1 fruit fly cellular context compared by ENCODE assay signal in genomic region chrX:14612302-14612701, dm6.
A peak's percentile ranks its signal among the peaks of the same experiment; 100 is the strongest.
TF ChIP-seq lines count a peak whose summit lies in the region.

No protein-coding gene starts in this region.

TF ChIP-seq in whole organism, embryonic, 481 proteins besides CTCF, POLR2A, EP300 and RAD21 (continued from another document and continues in another):
- no peak for TF ChIP-seq bigmax (GFP tag; optimal IDR thresholded peaks at IDR 0.05; lab: Kevin White, UChicago)
- TF ChIP-seq CG2199 (GFP tag; IDR thresholded peaks at IDR 0.05; lab: Robert Waterston, UW): peak; percentile 68; the same call in 1 of the 3 replicates
- TF ChIP-seq bowl (GFP tag; IDR thresholded peaks at IDR 0.05; lab: Robert Waterston, UW): peak; percentile 58; the same call in 1 of the 2 replicates
- TF ChIP-seq emc (GFP tag; optimal IDR thresholded peaks at IDR 0.05; lab: Kevin White, UChicago): no peak
- 0 out of 2 replicates have a peak, but pooled peaks have one; percentile 21 for TF ChIP-seq crol (GFP tag; IDR thresholded peaks at IDR 0.05; lab: Robert Waterston, UW)
- TF ChIP-seq CG1602 (GFP tag; optimal IDR thresholded peaks at IDR 0.05; lab: Kevin White, UChicago): peak; percentile 64
- no peak for TF ChIP-seq CG7963 (GFP tag; IDR thresholded peaks at IDR 0.05; lab: Robert Waterston, UW; ENCODE audit: partially characterized antibody)
- TF ChIP-seq hkb (optimal IDR thresholded peaks at IDR 0.05; lab: Kevin White, UChicago): no peak
- TF ChIP-seq hkb (GFP tag; IDR thresholded peaks at IDR 0.05; lab: Robert Waterston, UW): peak; percentile 88
- peak; percentile 31; the same call in 1 of the 2 replicates for TF ChIP-seq dan (GFP tag; IDR thresholded peaks at IDR 0.05; lab: Robert Waterston, UW)
- no peak for TF ChIP-seq corto (GFP tag; optimal IDR thresholded peaks at IDR 0.05; lab: Kevin White, UChicago)
- TF ChIP-seq HHEX (GFP tag; optimal IDR thresholded peaks at IDR 0.05; lab: Kevin White, UChicago): peak; percentile 76
- TF ChIP-seq mam (GFP tag; optimal IDR thresholded peaks at IDR 0.05; lab: Kevin White, UChicago): no peak
- TF ChIP-seq gro (GFP tag; optimal IDR thresholded peaks at IDR 0.05; lab: Kevin White, UChicago): no peak
- TF ChIP-seq gsb-n (tag; optimal IDR thresholded peaks at IDR 0.05; lab: Kevin White, UChicago): peak; percentile 83
- TF ChIP-seq Kr (GFP tag; optimal IDR thresholded peaks at IDR 0.05; lab: Kevin White, UChicago): no peak
- peak; percentile 13 for TF ChIP-seq CG9797 (GFP tag; optimal IDR thresholded peaks at IDR 0.05; lab: Kevin White, UChicago)
- TF ChIP-seq Fer3 (tag; optimal IDR thresholded peaks at IDR 0.05; lab: Kevin White, UChicago): peak; percentile 63
- no peak for TF ChIP-seq Hand (GFP tag; optimal IDR thresholded peaks at IDR 0.05; lab: Kevin White, UChicago)
- no peak for TF ChIP-seq CG8089 (GFP tag; optimal IDR thresholded peaks at IDR 0.05; lab: Kevin White, UChicago)
- TF ChIP-seq sd (tag; optimal IDR thresholded peaks at IDR 0.05; lab: Kevin White, UChicago): peak; percentile 11
- peak; percentile 85 for TF ChIP-seq phol (tag; optimal IDR thresholded peaks at IDR 0.05; lab: Kevin White, UChicago)
- TF ChIP-seq H15 (GFP tag; IDR thresholded peaks at IDR 0.05; lab: Robert Waterston, UW): peak; percentile 83
- peak; percentile 78 for TF ChIP-seq az2 (GFP tag; optimal IDR thresholded peaks at IDR 0.05; lab: Kevin White, UChicago)
- TF ChIP-seq peb (GFP tag; IDR thresholded peaks at IDR 0.05; lab: Robert Waterston, UW): peak; percentile 78
- TF ChIP-seq Xbp1 (GFP tag; optimal IDR thresholded peaks at IDR 0.05; lab: Kevin White, UChicago): peak; percentile 73
- peak; percentile 72 for TF ChIP-seq sisA (GFP tag; IDR thresholded peaks at IDR 0.05; lab: Robert Waterston, UW)
- peak; percentile 82 for TF ChIP-seq CG32772 (GFP tag; IDR thresholded peaks at IDR 0.05; lab: Robert Waterston, UW)
- peak; percentile 86 for TF ChIP-seq croc (GFP tag; conservative IDR thresholded peaks at IDR 0.05; lab: Robert Waterston, UW)
- TF ChIP-seq CG18011 (GFP tag; optimal IDR thresholded peaks at IDR 0.05; lab: Kevin White, UChicago): peak; percentile 3
- TF ChIP-seq CG18619 (GFP tag; optimal IDR thresholded peaks at IDR 0.05; lab: Kevin White, UChicago): peak; percentile 40
- TF ChIP-seq chm (GFP tag; IDR thresholded peaks at IDR 0.05; lab: Robert Waterston, UW): peak; percentile 78
- peak; percentile 14 for TF ChIP-seq Elba2 (GFP tag; optimal IDR thresholded peaks at IDR 0.05; lab: Kevin White, UChicago)
- peak; percentile 22 for TF ChIP-seq pum (GFP tag; optimal IDR thresholded peaks at IDR 0.05; lab: Kevin White, UChicago)
- TF ChIP-seq vvl (GFP tag; IDR thresholded peaks at IDR 0.05; lab: Robert Waterston, UW): peak; percentile 94
- TF ChIP-seq CG11723 (GFP tag; optimal IDR thresholded peaks at IDR 0.05; lab: Kevin White, UChicago): peak; percentile 59
- no peak for TF ChIP-seq da (GFP tag; optimal IDR thresholded peaks at IDR 0.05; lab: Kevin White, UChicago)
- TF ChIP-seq pfk (GFP tag; optimal IDR thresholded peaks at IDR 0.05; lab: Kevin White, UChicago): no peak
- peak; percentile 77 for TF ChIP-seq grau (tag; optimal IDR thresholded peaks at IDR 0.05; lab: Kevin White, UChicago)
- TF ChIP-seq CG6272 (GFP tag; IDR thresholded peaks at IDR 0.05; lab: Robert Waterston, UW): peak; percentile 78
- no peak for TF ChIP-seq CG15479 (GFP tag; optimal IDR thresholded peaks at IDR 0.05; lab: Kevin White, UChicago)
- TF ChIP-seq zf30C (GFP tag; optimal IDR thresholded peaks at IDR 0.05; lab: Kevin White, UChicago): no peak
- peak; percentile 36; the same call in 1 of the 2 replicates for TF ChIP-seq Taf1 (GFP tag; IDR thresholded peaks at IDR 0.05; lab: Robert Waterston, UW)
- TF ChIP-seq gem (tag; optimal IDR thresholded peaks at IDR 0.05; lab: Kevin White, UChicago): peak; percentile 89
- TF ChIP-seq Poxn (GFP tag; IDR thresholded peaks at IDR 0.05; lab: Robert Waterston, UW): no peak
- TF ChIP-seq Nf-YA (GFP tag; IDR thresholded peaks at IDR 0.05; lab: Robert Waterston, UW): peak; percentile 74
- peak; percentile 32 for TF ChIP-seq CG10147 (GFP tag; optimal IDR thresholded peaks at IDR 0.05; lab: Kevin White, UChicago)
- TF ChIP-seq amos (GFP tag; IDR thresholded peaks at IDR 0.05; lab: Robert Waterston, UW; ENCODE audit: partially characterized antibody): no peak
- peak; percentile 79 for TF ChIP-seq tap (tag; optimal IDR thresholded peaks at IDR 0.05; lab: Kevin White, UChicago)
- TF ChIP-seq gsb (GFP tag; IDR thresholded peaks at IDR 0.05; lab: Robert Waterston, UW): no peak
- no peak for TF ChIP-seq bab2 (GFP tag; optimal IDR thresholded peaks at IDR 0.05; lab: Kevin White, UChicago)
- peak; percentile 66 for TF ChIP-seq CG4360 (GFP tag; IDR thresholded peaks at IDR 0.05; lab: Robert Waterston, UW)
- peak; percentile 49 for TF ChIP-seq CG3281 (GFP tag; optimal IDR thresholded peaks at IDR 0.05; lab: Kevin White, UChicago)
- TF ChIP-seq bsh (GFP tag; optimal IDR thresholded peaks at IDR 0.05; lab: Kevin White, UChicago): peak; percentile 72 to 91
- TF ChIP-seq CG17568 (GFP tag; optimal IDR thresholded peaks at IDR 0.05; lab: Kevin White, UChicago): peak; percentile 48
- TF ChIP-seq Sry-δ (GFP tag; optimal IDR thresholded peaks at IDR 0.05; lab: Kevin White, UChicago): no peak
- TF ChIP-seq Myb (GFP tag; optimal IDR thresholded peaks at IDR 0.05; lab: Kevin White, UChicago): no peak
- TF ChIP-seq Sry-β (GFP tag; optimal IDR thresholded peaks at IDR 0.05; lab: Kevin White, UChicago): no peak
- peak; percentile 64 for TF ChIP-seq CG33557 (GFP tag; optimal IDR thresholded peaks at IDR 0.05; lab: Kevin White, UChicago)
- no peak for TF ChIP-seq Trl (optimal IDR thresholded peaks at IDR 0.05; lab: Kevin White, UChicago)
- no peak for TF ChIP-seq Trl (GFP tag; optimal IDR thresholded peaks at IDR 0.05; lab: Kevin White, UChicago)
- TF ChIP-seq Oli (tag; optimal IDR thresholded peaks at IDR 0.05; lab: Kevin White, UChicago): peak; percentile 85
- peak; percentile 10 to 46 for TF ChIP-seq Pdp1 (GFP tag; optimal IDR thresholded peaks at IDR 0.05; lab: Kevin White, UChicago)
- TF ChIP-seq D (optimal IDR thresholded peaks at IDR 0.05; lab: Kevin White, UChicago): no peak
- TF ChIP-seq D (GFP tag; optimal IDR thresholded peaks at IDR 0.05; lab: Kevin White, UChicago): peak; percentile 86
- peak; percentile 17 for TF ChIP-seq CG10274 (GFP tag; optimal IDR thresholded peaks at IDR 0.05; lab: Kevin White, UChicago)
- peak; percentile 35 for TF ChIP-seq CG1233 (GFP tag; optimal IDR thresholded peaks at IDR 0.05; lab: Kevin White, UChicago)
- no peak for TF ChIP-seq Dll (GFP tag; IDR thresholded peaks at IDR 0.05; lab: Robert Waterston, UW; ENCODE audit: partially characterized antibody)
- no peak for TF ChIP-seq Dip3 (GFP tag; optimal IDR thresholded peaks at IDR 0.05; lab: Kevin White, UChicago)
- TF ChIP-seq CG1024 (GFP tag; IDR thresholded peaks at IDR 0.05; lab: Robert Waterston, UW): peak; percentile 80
- no peak for TF ChIP-seq CG9876 (GFP tag; optimal IDR thresholded peaks at IDR 0.05; lab: Kevin White, UChicago)
- peak; percentile 77 for TF ChIP-seq CG12219 (GFP tag; optimal IDR thresholded peaks at IDR 0.05; lab: Kevin White, UChicago)
- no peak for TF ChIP-seq pros (GFP tag; optimal IDR thresholded peaks at IDR 0.05; lab: Kevin White, UChicago)
- TF ChIP-seq Hr51 (GFP tag; optimal IDR thresholded peaks at IDR 0.05; lab: Kevin White, UChicago): peak in 1 of 2 experiments; percentile 83
- TF ChIP-seq CG11504 (tag; optimal IDR thresholded peaks at IDR 0.05; lab: Kevin White, UChicago): peak; percentile 88
- no peak for TF ChIP-seq prd (optimal IDR thresholded peaks at IDR 0.05; lab: Kevin White, UChicago)
- TF ChIP-seq prd (GFP tag; IDR thresholded peaks at IDR 0.05; lab: Robert Waterston, UW): peak; percentile 92
- no peak for TF ChIP-seq CG6791 (GFP tag; IDR thresholded peaks at IDR 0.05; lab: Robert Waterston, UW; ENCODE audit: partially characterized antibody)
- TF ChIP-seq dimm (GFP tag; IDR thresholded peaks at IDR 0.05; lab: Robert Waterston, UW): peak; percentile 47; the same call in 1 of the 2 replicates
- no peak for TF ChIP-seq YL-1 (GFP tag; optimal IDR thresholded peaks at IDR 0.05; lab: Kevin White, UChicago)
- peak; percentile 71 for TF ChIP-seq CG15601 (tag; optimal IDR thresholded peaks at IDR 0.05; lab: Kevin White, UChicago)
- peak; percentile 69 for TF ChIP-seq gt (GFP tag; IDR thresholded peaks at IDR 0.05; lab: Robert Waterston, UW)
- TF ChIP-seq dmrt99B (tag; optimal IDR thresholded peaks at IDR 0.05; lab: Kevin White, UChicago): peak; percentile 92
- TF ChIP-seq Opbp (GFP tag; IDR thresholded peaks at IDR 0.05; lab: Robert Waterston, UW; ENCODE audit: partially characterized antibody): no peak
- peak; percentile 70 for TF ChIP-seq CG11247 (GFP tag; IDR thresholded peaks at IDR 0.05; lab: Robert Waterston, UW)
- peak; percentile 62 for TF ChIP-seq CG12659 (GFP tag; optimal IDR thresholded peaks at IDR 0.05; lab: Kevin White, UChicago)
- peak; percentile 18 for TF ChIP-seq NC2β (GFP tag; optimal IDR thresholded peaks at IDR 0.05; lab: Kevin White, UChicago)
- no peak for TF ChIP-seq al (GFP tag; IDR thresholded peaks at IDR 0.05; lab: Robert Waterston, UW)
- TF ChIP-seq CG3163 (GFP tag; optimal IDR thresholded peaks at IDR 0.05; lab: Kevin White, UChicago): no peak
- peak; percentile 87 for TF ChIP-seq fd96Cb (tag; optimal IDR thresholded peaks at IDR 0.05; lab: Kevin White, UChicago)
- no peak for TF ChIP-seq sna (GFP tag; IDR thresholded peaks at IDR 0.05; lab: Robert Waterston, UW; ENCODE audit: partially characterized antibody)
- no peak; the same call in 1 of the 2 replicates for TF ChIP-seq Ravus (GFP tag; IDR thresholded peaks at IDR 0.05; lab: Robert Waterston, UW)
- no peak for TF ChIP-seq h (optimal IDR thresholded peaks at IDR 0.05; lab: Kevin White, UChicago)
- TF ChIP-seq yki (optimal IDR thresholded peaks at IDR 0.05; lab: Kevin White, UChicago): no peak
- TF ChIP-seq nau (GFP tag; optimal IDR thresholded peaks at IDR 0.05; lab: Kevin White, UChicago): peak; percentile 60
- TF ChIP-seq CG18599 (GFP tag; optimal IDR thresholded peaks at IDR 0.05; lab: Kevin White, UChicago): peak; percentile 75
- no peak for TF ChIP-seq cg (GFP tag; optimal IDR thresholded peaks at IDR 0.05; lab: Kevin White, UChicago)
- peak; percentile 66; the same call in 1 of the 2 replicates for TF ChIP-seq CG8765 (GFP tag; IDR thresholded peaks at IDR 0.05; lab: Robert Waterston, UW)
- TF ChIP-seq CG17802 (tag; optimal IDR thresholded peaks at IDR 0.05; lab: Kevin White, UChicago): peak; percentile 55
- peak; percentile 56 for TF ChIP-seq CG16815 (GFP tag; optimal IDR thresholded peaks at IDR 0.05; lab: Kevin White, UChicago)
- TF ChIP-seq CG1603 (tag; optimal IDR thresholded peaks at IDR 0.05; lab: Kevin White, UChicago): peak; percentile 61
- peak; percentile 67; the same call in 3 of the 4 replicates for TF ChIP-seq Gug (GFP tag; IDR thresholded peaks at IDR 0.05; lab: Robert Waterston, UW)
- peak; percentile 90 for TF ChIP-seq nmo (GFP tag; optimal IDR thresholded peaks at IDR 0.05; lab: Kevin White, UChicago)
- no peak for TF ChIP-seq Tbp (GFP tag; optimal IDR thresholded peaks at IDR 0.05; lab: Kevin White, UChicago)
- no peak for TF ChIP-seq CG6854 (GFP tag; optimal IDR thresholded peaks at IDR 0.05; lab: Kevin White, UChicago)
- TF ChIP-seq pnt (GFP tag; optimal IDR thresholded peaks at IDR 0.05; lab: Kevin White, UChicago): peak; percentile 9
- TF ChIP-seq CG5953 (GFP tag; IDR thresholded peaks at IDR 0.05; lab: Robert Waterston, UW): peak; percentile 80
- peak; percentile 71 for TF ChIP-seq CG12299 (tag; optimal IDR thresholded peaks at IDR 0.05; lab: Kevin White, UChicago)
- no peak for TF ChIP-seq kni (GFP tag; optimal IDR thresholded peaks at IDR 0.05; lab: Kevin White, UChicago)
- peak; percentile 76 for TF ChIP-seq Med (GFP tag; lab: Kevin White, UChicago)
- TF ChIP-seq Doc3 (GFP tag; IDR thresholded peaks at IDR 0.05; lab: Robert Waterston, UW; ENCODE audit: partially characterized antibody): no peak
- peak; percentile 69 for TF ChIP-seq CG2202 (tag; optimal IDR thresholded peaks at IDR 0.05; lab: Kevin White, UChicago)
- peak; percentile 53; the same call in 1 of the 3 replicates for TF ChIP-seq Aef1 (GFP tag; IDR thresholded peaks at IDR 0.05; lab: Robert Waterston, UW)
- TF ChIP-seq so (GFP tag; IDR thresholded peaks at IDR 0.05; lab: Robert Waterston, UW): peak; percentile 78; the same call in 2 of the 3 replicates
- TF ChIP-seq CrebB (tag; optimal IDR thresholded peaks at IDR 0.05; lab: Kevin White, UChicago): peak; percentile 16
- peak; percentile 76 for TF ChIP-seq ewg (GFP tag; optimal IDR thresholded peaks at IDR 0.05; lab: Kevin White, UChicago)
- TF ChIP-seq BEAF-32 (GFP tag; optimal IDR thresholded peaks at IDR 0.05; lab: Kevin White, UChicago): no peak
- peak; percentile 76 for TF ChIP-seq onecut (GFP tag; IDR thresholded peaks at IDR 0.05; lab: Robert Waterston, UW)
- TF ChIP-seq Jarid2 (GFP tag; optimal IDR thresholded peaks at IDR 0.05; lab: Kevin White, UChicago): peak; percentile 30
- TF ChIP-seq pita (GFP tag; optimal IDR thresholded peaks at IDR 0.05; lab: Kevin White, UChicago): no peak
- TF ChIP-seq her (GFP tag; optimal IDR thresholded peaks at IDR 0.05; lab: Kevin White, UChicago): no peak
- TF ChIP-seq Sin3A (optimal IDR thresholded peaks at IDR 0.05; lab: Kevin White, UChicago): no peak
- no peak for TF ChIP-seq CG9609 (GFP tag; optimal IDR thresholded peaks at IDR 0.05; lab: Kevin White, UChicago)
- 0 out of 3 replicates have a peak, but pooled peaks have one; percentile 30 for TF ChIP-seq z (GFP tag; IDR thresholded peaks at IDR 0.05; lab: Robert Waterston, UW)
- TF ChIP-seq Meics (GFP tag; optimal IDR thresholded peaks at IDR 0.05; lab: Kevin White, UChicago): peak; percentile 48
- peak; percentile 79; the same call in 1 of the 2 replicates for TF ChIP-seq CG14014 (GFP tag; IDR thresholded peaks at IDR 0.05; lab: Robert Waterston, UW)
- TF ChIP-seq CG12942 (GFP tag; optimal IDR thresholded peaks at IDR 0.05; lab: Kevin White, UChicago): peak; percentile 58
- peak; percentile 72 for TF ChIP-seq wor (GFP tag; IDR thresholded peaks at IDR 0.05; lab: Robert Waterston, UW)
- TF ChIP-seq CG17385 (GFP tag; optimal IDR thresholded peaks at IDR 0.05; lab: Kevin White, UChicago): peak; percentile 67
- TF ChIP-seq CG15011 (GFP tag; optimal IDR thresholded peaks at IDR 0.05; lab: Kevin White, UChicago): peak; percentile 30
- TF ChIP-seq CG7372 (GFP tag; IDR thresholded peaks at IDR 0.05; lab: Robert Waterston, UW): peak; percentile 81
- no peak for TF ChIP-seq ato (GFP tag; IDR thresholded peaks at IDR 0.05; lab: Robert Waterston, UW; ENCODE audit: partially characterized antibody)
